Fruit fly (Drosophila melanogaster): ENCODE measurements around the gene CG10147.

DNA sequence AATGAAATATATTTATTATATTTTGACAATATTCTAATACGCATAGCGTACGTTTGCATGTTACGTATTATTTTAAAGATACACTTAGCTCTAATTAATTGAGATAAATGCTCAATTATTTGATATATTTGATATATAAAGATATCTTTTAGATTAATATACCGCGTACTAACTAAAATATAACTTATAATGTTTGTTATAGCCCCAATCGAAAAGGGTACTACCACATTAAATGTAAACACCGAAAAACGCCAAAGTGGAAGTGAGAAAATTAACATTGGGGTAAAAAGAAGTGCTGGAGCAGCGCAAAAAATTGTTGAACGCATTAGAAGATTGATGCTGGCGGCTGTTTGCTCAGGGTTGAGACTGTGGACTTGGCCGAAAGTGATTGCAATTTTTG is 45.0 kb downstream of the CG10147 start:
- TF ChIP-seq Myc (optimal IDR thresholded peaks at IDR 0.05) (no peak), psq (optimal IDR thresholded peaks at IDR 0.05) (no peak), h (optimal IDR thresholded peaks at IDR 0.05) (no peak), insv (optimal IDR thresholded peaks at IDR 0.05) (no peak), Sin3A (optimal IDR thresholded peaks at IDR 0.05) (no peak), ttk (optimal IDR thresholded peaks at IDR 0.05) (no peak)
